Worm (Caenorhabditis elegans) whole organism, early embryonic: ENCODE measurements around the gene ZK1290.14.

Experiments
- B0310.2 ChIP-seq: sonication (generic microtip); optimal IDR thresholded peaks from 2 replicates; lab custom pipeline; 2016; ENCODE audit warnings: mild to moderate bottlenecking, missing genetic modification characterization, missing compliant biosample characterization
- F13C5.2 ChIP-seq: sonication (generic microtip); optimal IDR thresholded peaks from 2 replicates; lab custom pipeline; 2017; ENCODE audit warnings: mild to moderate bottlenecking, missing genetic modification characterization, inconsistent platforms, missing compliant biosample characterization
- aly-1 ChIP-seq: sonication (generic microtip); optimal IDR thresholded peaks from 2 replicates; lab custom pipeline; 2016; ENCODE audit warnings: missing genetic modification characterization, missing compliant biosample characterization
- ama-1 ChIP-seq: fragments of 150-350 bp; optimal IDR thresholded peaks from 2 replicates; lab custom pipeline; 2014
- ceh-13 ChIP-seq: fragments of 200-800 bp; sonication (Bioruptor generic); optimal IDR thresholded peaks from 2 replicates; lab custom pipeline; 2018; ENCODE audit warnings: mild to moderate bottlenecking, missing genetic modification characterization, missing compliant biosample characterization
- ceh-36 ChIP-seq: sonication (generic microtip); optimal IDR thresholded peaks from 2 replicates; lab custom pipeline; 2016; ENCODE audit warnings: missing genetic modification characterization, inconsistent platforms, missing compliant biosample characterization
- ets-7 ChIP-seq: sonication (generic microtip); optimal IDR thresholded peaks from 2 replicates; lab custom pipeline; 2016; ENCODE audit warnings: missing genotype, missing genetic modification characterization, missing compliant biosample characterization
- flt-1 ChIP-seq: fragments of 200-800 bp; sonication (Bioruptor generic); IDR thresholded peaks from 2 replicates; pipeline ENCODE4 v1.3.6; 2022; ENCODE audit warnings: missing genetic modification characterization, missing compliant biosample characterization
- hmbx-1 ChIP-seq: sonication (generic microtip); optimal IDR thresholded peaks from 2 replicates; lab custom pipeline; 2016; ENCODE audit warnings: mild to moderate bottlenecking, missing genetic modification characterization, missing compliant biosample characterization
- hmg-4 ChIP-seq: fragments of 200-800 bp; sonication (Bioruptor generic); optimal IDR thresholded peaks from 2 replicates; lab custom pipeline; 2018; ENCODE audit warnings: mild to moderate bottlenecking, missing genetic modification characterization, missing compliant biosample characterization
- hnd-1 ChIP-seq: sonication (generic microtip); optimal IDR thresholded peaks from 2 replicates; lab custom pipeline; 2016; ENCODE audit warnings: missing genetic modification characterization, missing compliant biosample characterization
- pes-1 ChIP-seq: fragments of 200-800 bp; sonication (Bioruptor generic); IDR thresholded peaks from 2 replicates; pipeline ENCODE4 v1.3.6; 2022; ENCODE audit warnings: missing genetic modification reagents, missing genetic modification characterization, missing compliant biosample characterization
- scrt-1 ChIP-seq: fragments of 200-800 bp; sonication (Bioruptor generic); IDR thresholded peaks from 2 replicates; pipeline ENCODE4 v1.3.6; 2022; ENCODE audit warnings: missing genetic modification characterization, missing compliant biosample characterization
- sea-1 ChIP-seq: fragments of 200-800 bp; sonication (Bioruptor generic); conservative IDR thresholded peaks from 2 replicates; pipeline ENCODE4 v1.3.6; 2022; ENCODE audit warnings: missing genetic modification characterization, missing compliant biosample characterization
- tbx-11 ChIP-seq: fragments of 200-800 bp; sonication (Bioruptor generic); IDR thresholded peaks from 2 replicates; pipeline ENCODE4 v1.3.6; 2022; ENCODE audit warnings: missing genetic modification characterization, missing compliant biosample characterization
- tbx-37 ChIP-seq: fragments of 200-800 bp; sonication (Bioruptor generic); conservative IDR thresholded peaks from 2 replicates; pipeline ENCODE4 v1.3.6; 2022; ENCODE audit warnings: missing genetic modification reagents, missing genetic modification characterization, missing compliant biosample characterization
- tra-4 ChIP-seq: sonication (generic microtip); optimal IDR thresholded peaks from 2 replicates; lab custom pipeline; 2017; ENCODE audit warnings: missing genetic modification characterization, missing compliant biosample characterization

ZK1290.14 gene

ce11 chrII:7547269-7547668 lies 8.1 kb downstream of the ZK1290.14 start:
- TF ChIP-seq tbx-11 (GFP tag; lab: Robert Waterston, UW) = no peak

DNA sequence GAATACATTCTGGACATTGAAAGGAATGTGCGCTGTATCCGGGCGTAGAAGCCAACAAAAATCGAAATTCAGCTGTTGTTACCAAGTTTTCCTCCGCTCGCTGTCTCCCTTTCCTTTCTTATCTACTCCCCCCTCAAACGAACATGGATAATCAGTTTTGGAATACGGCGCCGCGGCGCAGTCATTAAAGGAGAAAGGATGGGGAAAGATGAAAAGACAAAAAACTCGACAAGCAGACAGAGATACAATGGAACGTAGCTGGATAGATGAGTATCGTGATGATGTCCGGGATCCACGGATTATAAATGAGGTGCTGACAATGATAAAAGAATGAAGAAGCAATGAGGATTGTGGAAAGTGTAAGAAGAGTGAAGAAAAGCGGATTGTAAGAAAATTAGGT lies 10.0 kb downstream of the ZK1290.14 start:
- TF ChIP-seq aly-1 (tag; lab: Kevin White, UChicago) (no peak), B0310.2 (tag; lab: Kevin White, UChicago) (no peak), ama-1 (lab: Kevin White, UChicago) (no peak), ceh-36 (tag; lab: Kevin White, UChicago) (no peak), ceh-13 (no peak), ets-7 (tag; lab: Kevin White, UChicago) (no peak), F13C5.2 (tag; lab: Kevin White, UChicago) (no peak), hmbx-1 (tag; lab: Kevin White, UChicago) (no peak), flt-1 (GFP tag; lab: Robert Waterston, UW) (no peak), sea-1 (no peak), tra-4 (tag; lab: Kevin White, UChicago) (no peak), scrt-1 (no peak), hnd-1 (tag; lab: Kevin White, UChicago) (no peak), pes-1 (GFP tag; lab: Robert Waterston, UW) (no peak), tbx-37 (GFP tag; lab: Robert Waterston, UW) (no peak), hmg-4 (GFP tag; lab: Kevin White, UChicago) (no peak), tbx-11 (GFP tag; lab: Robert Waterston, UW) (no peak)

DNA sequence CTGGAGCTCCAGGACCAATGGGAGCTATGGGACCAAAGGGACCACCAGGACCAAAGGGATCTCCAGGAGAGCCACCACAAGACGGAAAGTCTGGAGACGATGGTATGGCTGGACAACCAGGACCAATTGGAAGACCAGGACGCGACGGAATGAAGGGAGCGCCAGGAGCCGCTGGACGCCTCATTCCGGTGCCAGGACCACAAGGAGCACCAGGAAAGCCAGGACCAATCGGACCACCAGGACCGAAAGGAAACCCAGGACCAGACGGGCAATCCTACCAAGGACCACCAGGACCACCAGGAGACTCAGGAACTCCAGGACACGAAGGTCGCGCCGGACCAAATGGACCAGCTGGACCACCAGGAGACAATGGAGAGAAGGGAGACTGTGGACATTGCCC lies 10.6 kb downstream of the ZK1290.14 start:
- TF ChIP-seq hmg-4 (GFP tag; lab: Kevin White, UChicago) (no peak), tbx-37 (GFP tag; lab: Robert Waterston, UW) (no peak), ceh-36 (tag; lab: Kevin White, UChicago) (no peak), pes-1 (GFP tag; lab: Robert Waterston, UW) (no peak), ets-7 (tag; lab: Kevin White, UChicago) (no peak), F13C5.2 (tag; lab: Kevin White, UChicago) (no peak), ama-1 (lab: Kevin White, UChicago) (no peak), sea-1 (no peak), hnd-1 (tag; lab: Kevin White, UChicago) (no peak), tra-4 (tag; lab: Kevin White, UChicago) (no peak), tbx-11 (GFP tag; lab: Robert Waterston, UW) (no peak), B0310.2 (tag; lab: Kevin White, UChicago) (no peak), flt-1 (GFP tag; lab: Robert Waterston, UW) (no peak), ceh-13 (no peak), scrt-1 (no peak), hmbx-1 (tag; lab: Kevin White, UChicago) (no peak)

ce11 chrII:7543808-7544207 lies 11.6 kb downstream of the ZK1290.14 start, which contains the start of gene rol-8:
Gene rol-8 (plus strand): TSS chrII:7544108.
- TF ChIP-seq ceh-36 (tag; lab: Kevin White, UChicago) (no peak), B0310.2 (tag; lab: Kevin White, UChicago) (no peak), hmg-4 (GFP tag; lab: Kevin White, UChicago) (no peak), hnd-1 (tag; lab: Kevin White, UChicago) (no peak), tbx-37 (GFP tag; lab: Robert Waterston, UW) (no peak), flt-1 (GFP tag; lab: Robert Waterston, UW) (no peak), tbx-11 (GFP tag; lab: Robert Waterston, UW) (no peak), F13C5.2 (tag; lab: Kevin White, UChicago) (no peak), pes-1 (GFP tag; lab: Robert Waterston, UW) (no peak), hmbx-1 (tag; lab: Kevin White, UChicago) (no peak), ets-7 (tag; lab: Kevin White, UChicago) (no peak), aly-1 (tag; lab: Kevin White, UChicago) (no peak), sea-1 (no peak), scrt-1 (no peak), tra-4 (tag; lab: Kevin White, UChicago) (no peak), ama-1 (lab: Kevin White, UChicago) (no peak)

- no peak for TF ChIP-seq B0310.2 (tag; lab: Kevin White, UChicago)
- TF ChIP-seq pes-1 (GFP tag; lab: Robert Waterston, UW) = no peak
- TF ChIP-seq sea-1 = no peak
- no peak for TF ChIP-seq ceh-36 (tag; lab: Kevin White, UChicago)
- TF ChIP-seq F13C5.2 (tag; lab: Kevin White, UChicago) = no peak
- no peak for TF ChIP-seq flt-1 (GFP tag; lab: Robert Waterston, UW)
- no peak for TF ChIP-seq ets-7 (tag; lab: Kevin White, UChicago)
- no peak for TF ChIP-seq hmg-4 (GFP tag; lab: Kevin White, UChicago)
- TF ChIP-seq hnd-1 (tag; lab: Kevin White, UChicago) = no peak
- TF ChIP-seq ceh-13 = no peak
- TF ChIP-seq ama-1 (lab: Kevin White, UChicago) = no peak
- TF ChIP-seq tra-4 (tag; lab: Kevin White, UChicago) = no peak
- no peak for TF ChIP-seq scrt-1
Observed at ce11 chrII:7542952-7543351, 12.4 kb downstream of the ZK1290.14 start.

DNA sequence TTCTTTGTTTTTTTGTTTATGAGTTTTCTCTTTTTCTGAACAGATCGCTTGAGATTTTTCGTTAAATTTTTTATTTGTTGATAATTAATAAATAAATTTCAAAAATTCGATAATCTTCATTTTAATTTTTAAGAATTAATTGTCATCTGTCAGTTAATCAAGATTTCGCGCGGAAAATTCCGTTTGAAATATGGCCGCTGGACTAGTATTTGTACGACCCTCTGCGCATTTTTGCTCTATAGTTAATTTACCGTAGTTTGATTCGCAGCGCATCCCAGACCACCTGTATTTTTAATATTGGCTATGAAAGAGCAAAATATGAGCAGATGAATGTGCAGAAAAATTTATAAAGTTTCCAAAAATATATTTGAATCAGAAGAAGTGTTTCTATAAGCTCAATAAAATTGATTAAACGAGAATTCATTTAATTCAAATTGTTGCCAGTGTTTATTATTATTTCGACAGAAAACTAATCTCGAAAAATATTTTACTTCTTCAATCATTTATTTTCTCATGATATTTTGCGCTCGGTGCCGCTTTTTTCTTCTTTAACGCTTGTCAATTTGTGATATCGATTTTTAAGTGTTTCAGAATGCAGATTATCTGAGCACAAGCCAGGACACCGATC lies 17.7 kb downstream of the ZK1290.14 start, which contains the start of gene nfi-1:
Gene nfi-1 (plus strand): TSS at position 578 of the 628 bp plus-strand sequence.
- TF ChIP-seq tbx-11 (GFP tag; lab: Robert Waterston, UW) (no peak), ama-1 (lab: Kevin White, UChicago) (no peak), hmg-4 (GFP tag; lab: Kevin White, UChicago) (no peak), aly-1 (tag; lab: Kevin White, UChicago) (no peak), F13C5.2 (tag; lab: Kevin White, UChicago) (no peak), ceh-36 (tag; lab: Kevin White, UChicago) (no peak), pes-1 (GFP tag; lab: Robert Waterston, UW) (no peak), sea-1 (no peak), tbx-37 (GFP tag; lab: Robert Waterston, UW) (no peak), scrt-1 (no peak), ceh-13 (no peak), B0310.2 (tag; lab: Kevin White, UChicago) (no peak), tra-4 (tag; lab: Kevin White, UChicago) (no peak), hmbx-1 (tag; lab: Kevin White, UChicago) (no peak), ets-7 (tag; lab: Kevin White, UChicago) (no peak), flt-1 (GFP tag; lab: Robert Waterston, UW) (no peak), hnd-1 (tag; lab: Kevin White, UChicago) (no peak)
